Worm (Caenorhabditis elegans): ENCODE results near the gene K07F5.22.

DNA sequence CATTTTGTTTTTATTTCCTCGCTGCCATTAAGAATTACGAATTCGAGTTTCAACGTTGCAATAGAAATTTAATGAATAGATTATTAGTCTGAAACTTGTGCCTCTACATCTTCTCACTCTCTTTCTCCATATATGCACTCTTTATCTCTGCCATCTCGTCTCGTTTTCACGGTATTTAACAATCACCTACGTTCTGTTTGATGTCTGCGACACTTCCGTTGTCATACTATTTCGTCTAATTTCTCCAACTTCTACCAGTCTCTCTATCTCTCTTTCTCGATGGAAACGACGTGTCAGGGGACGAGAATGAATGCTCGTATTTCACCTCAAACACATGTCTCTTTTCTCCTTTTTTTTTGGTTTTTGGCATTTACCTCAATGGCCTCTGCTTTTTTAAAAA lies 9.0 kb downstream of the K07F5.22 start:
- TF ChIP-seq nhr-12 (tag; optimal IDR thresholded peaks at IDR 0.05) (no peak), ama-1 (optimal IDR thresholded peaks at IDR 0.05) (no peak), elt-2 (tag; optimal IDR thresholded peaks at IDR 0.05) (peak; percentile 46), snpc-4 (tag; optimal IDR thresholded peaks at IDR 0.05) (no peak), skn-1 (tag; optimal IDR thresholded peaks at IDR 0.05) (no peak), jun-1 (tag; optimal IDR thresholded peaks at IDR 0.05) (no peak), mdl-1 (tag; optimal IDR thresholded peaks at IDR 0.05) (peak in 1 of 2 experiments; percentile 54), lin-13 (GFP tag; optimal IDR thresholded peaks at IDR 0.05) (no peak), zag-1 (tag; optimal IDR thresholded peaks at IDR 0.05) (no peak), lin-14 (GFP tag; optimal IDR thresholded peaks at IDR 0.05) (peak; percentile 86), unc-62 (GFP tag; optimal IDR thresholded peaks at IDR 0.05) (no peak), fkh-10 (GFP tag; optimal IDR thresholded peaks at IDR 0.05) (no peak), ceh-82 (tag; optimal IDR thresholded peaks at IDR 0.05) (peak in 2 of 3 experiments; percentile 26 to 40)
